Worm (Caenorhabditis elegans): ENCODE measurements around the gene smap-1.

Gene smap-1

DNA sequence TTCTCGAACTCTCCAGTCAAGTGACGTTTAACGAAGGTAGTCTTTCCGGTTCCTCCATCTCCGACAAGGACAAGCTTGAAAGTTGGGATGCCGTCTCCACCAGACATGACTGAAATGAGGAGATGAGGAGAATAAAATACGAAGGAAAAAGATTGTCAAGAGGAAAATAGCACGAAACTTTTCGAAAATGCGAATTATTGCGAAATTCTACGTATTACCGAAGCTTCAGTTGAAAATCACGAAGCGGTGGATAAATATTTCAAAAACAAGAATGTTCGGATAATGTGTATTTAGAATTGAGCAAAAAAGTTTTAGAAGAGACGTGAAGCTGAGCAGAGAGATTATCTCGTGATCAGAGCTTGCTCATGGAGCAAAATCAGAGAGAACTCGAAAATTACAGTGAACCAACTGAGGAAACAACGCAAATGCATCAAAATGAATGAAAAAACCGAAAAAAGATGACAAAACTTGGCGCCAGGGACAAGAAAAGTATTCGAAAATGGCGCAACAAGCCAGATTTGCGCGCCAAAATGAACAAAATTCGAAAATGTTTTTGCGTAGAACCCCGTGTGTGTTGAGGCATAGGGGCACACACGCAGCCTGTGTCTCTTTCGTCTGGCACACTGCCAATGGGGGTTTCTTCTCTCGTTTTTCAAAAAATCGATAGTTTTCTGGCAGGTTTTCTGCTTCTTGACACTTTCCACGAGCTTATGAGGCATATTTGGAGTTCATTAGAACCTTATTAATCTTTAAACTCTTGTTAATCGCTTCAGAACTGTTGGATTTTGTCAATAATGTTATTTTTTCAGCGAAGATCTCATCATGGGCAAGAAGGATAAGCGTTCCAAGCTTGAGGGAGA is 8.3 kb upstream of the smap-1 start, which contains the start of the genes ran-1 and dkc-1 (continued):
- TF ChIP-seq blmp-1 (tag; optimal IDR thresholded peaks at IDR 0.05; ENCODE audit: insufficient read depth) (peak; percentile 35), sma-9 (GFP tag; optimal IDR thresholded peaks at IDR 0.05) (no peak), sma-9 (tag; optimal IDR thresholded peaks at IDR 0.05) (no peak), nhr-129 (tag; optimal IDR thresholded peaks at IDR 0.05) (peak; percentile 79), zag-1 (tag; optimal IDR thresholded peaks at IDR 0.05) (no peak), dmd-4 (tag; optimal IDR thresholded peaks at IDR 0.05) (no peak), ztf-1 (GFP tag; conservative IDR thresholded peaks at IDR 0.05) (no peak), ama-1 (optimal IDR thresholded peaks at IDR 0.05) (no peak), elt-3 (tag; optimal IDR thresholded peaks at IDR 0.05) (no peak), nhr-237 (tag; optimal IDR thresholded peaks at IDR 0.05) (no peak), unc-55 (GFP tag; optimal IDR thresholded peaks at IDR 0.05) (peak; percentile 90), lin-39 (tag; optimal IDR thresholded peaks at IDR 0.05) (no peak), nhr-77 (tag; optimal IDR thresholded peaks at IDR 0.05) (no peak), unc-39 (tag; optimal IDR thresholded peaks at IDR 0.05) (no peak), nhr-6 (tag; optimal IDR thresholded peaks at IDR 0.05) (no peak), crh-2 (tag; optimal IDR thresholded peaks at IDR 0.05) (peak; percentile 78), alr-1 (tag; optimal IDR thresholded peaks at IDR 0.05) (no peak), lin-13 (GFP tag; optimal IDR thresholded peaks at IDR 0.05) (peak; percentile 75), sma-3 (GFP tag; optimal IDR thresholded peaks at IDR 0.05) (peak; percentile 10), nhr-23 (tag; optimal IDR thresholded peaks at IDR 0.05) (no peak), gmeb-1 (tag; optimal IDR thresholded peaks at IDR 0.05) (peak; percentile 67), F13H6.1 (tag; optimal IDR thresholded peaks at IDR 0.05) (peak; percentile 43), ztf-11 (tag; optimal IDR thresholded peaks at IDR 0.05) (no peak), ceh-82 (tag; optimal IDR thresholded peaks at IDR 0.05) (no peak), nhr-11 (tag; optimal IDR thresholded peaks at IDR 0.05) (no peak), Y55F3AM.14 (GFP tag; optimal IDR thresholded peaks at IDR 0.05) (no peak), mbf-1 (tag; optimal IDR thresholded peaks at IDR 0.05) (no peak), skn-1 (tag; optimal IDR thresholded peaks at IDR 0.05) (no peak)

- TF ChIP-seq R02D3.7 (tag; optimal IDR thresholded peaks at IDR 0.05) (no peak), fos-1 (tag; optimal IDR thresholded peaks at IDR 0.05) (no peak), skn-1 (tag; optimal IDR thresholded peaks at IDR 0.05) (no peak), mab-5 (tag; optimal IDR thresholded peaks at IDR 0.05) (no peak), mbf-1 (tag; optimal IDR thresholded peaks at IDR 0.05) (no peak), nhr-237 (tag; optimal IDR thresholded peaks at IDR 0.05) (no peak), aly-2 (tag; optimal IDR thresholded peaks at IDR 0.05) (no peak), sem-4 (tag; optimal IDR thresholded peaks at IDR 0.05) (no peak), Y55F3AM.14 (GFP tag; optimal IDR thresholded peaks at IDR 0.05) (no peak), C34F6.9 (tag; optimal IDR thresholded peaks at IDR 0.05) (no peak), lin-13 (GFP tag; optimal IDR thresholded peaks at IDR 0.05) (no peak), unc-55 (GFP tag; optimal IDR thresholded peaks at IDR 0.05) (no peak), unc-39 (tag; optimal IDR thresholded peaks at IDR 0.05) (no peak), alr-1 (tag; optimal IDR thresholded peaks at IDR 0.05) (no peak), blmp-1 (tag; optimal IDR thresholded peaks at IDR 0.05; ENCODE audit: insufficient read depth) (no peak), nhr-25 (tag; optimal IDR thresholded peaks at IDR 0.05) (no peak), ama-1 (optimal IDR thresholded peaks at IDR 0.05) (no peak), F13H6.1 (tag; optimal IDR thresholded peaks at IDR 0.05) (no peak), nhr-23 (tag; optimal IDR thresholded peaks at IDR 0.05) (no peak)
Observed at ce11 chrIII:10746406-10746807, 6.8 kb upstream of the smap-1 start.

- TF ChIP-seq nhr-10 (tag; optimal IDR thresholded peaks at IDR 0.05) (no peak), ztf-4 (tag; optimal IDR thresholded peaks at IDR 0.05) (no peak), F13H6.1 (tag; optimal IDR thresholded peaks at IDR 0.05) (peak; percentile 79), nhr-129 (tag; optimal IDR thresholded peaks at IDR 0.05) (peak; percentile 59), gmeb-1 (tag; optimal IDR thresholded peaks at IDR 0.05) (peak; percentile 82), nhr-23 (tag; optimal IDR thresholded peaks at IDR 0.05) (no peak), alr-1 (tag; optimal IDR thresholded peaks at IDR 0.05) (no peak), sem-4 (tag; optimal IDR thresholded peaks at IDR 0.05) (peak; percentile 54), unc-62 (GFP tag; optimal IDR thresholded peaks at IDR 0.05) (no peak), unc-55 (GFP tag; optimal IDR thresholded peaks at IDR 0.05) (peak; percentile 83), snpc-4 (tag; optimal IDR thresholded peaks at IDR 0.05) (peak; percentile 20), nhr-25 (tag; optimal IDR thresholded peaks at IDR 0.05) (peak; percentile 66), fos-1 (tag; optimal IDR thresholded peaks at IDR 0.05) (peak; percentile 100), nhr-77 (tag; optimal IDR thresholded peaks at IDR 0.05) (no peak), egl-27 (tag; optimal IDR thresholded peaks at IDR 0.05) (peak; percentile 17), dmd-4 (tag; optimal IDR thresholded peaks at IDR 0.05) (no peak), sma-9 (GFP tag; optimal IDR thresholded peaks at IDR 0.05) (peak; percentile 65), sma-9 (tag; optimal IDR thresholded peaks at IDR 0.05) (no peak), nhr-6 (tag; optimal IDR thresholded peaks at IDR 0.05) (no peak), nhr-21 (tag; optimal IDR thresholded peaks at IDR 0.05) (peak; percentile 48), R02D3.7 (tag; optimal IDR thresholded peaks at IDR 0.05) (no peak), zag-1 (tag; optimal IDR thresholded peaks at IDR 0.05) (peak; percentile 34), lin-13 (GFP tag; optimal IDR thresholded peaks at IDR 0.05) (peak; percentile 80), lsy-2 (tag; optimal IDR thresholded peaks at IDR 0.05) (peak in 1 of 2 experiments; percentile 82), skn-1 (tag; optimal IDR thresholded peaks at IDR 0.05) (peak; percentile 54), nhr-12 (tag; optimal IDR thresholded peaks at IDR 0.05) (no peak), crh-2 (tag; optimal IDR thresholded peaks at IDR 0.05) (peak; percentile 97), mdl-1 (tag; optimal IDR thresholded peaks at IDR 0.05) (peak in 1 of 2 experiments; percentile 72), elt-3 (tag; optimal IDR thresholded peaks at IDR 0.05) (no peak), lin-11 (tag; optimal IDR thresholded peaks at IDR 0.05) (peak; percentile 43), sma-3 (GFP tag; optimal IDR thresholded peaks at IDR 0.05) (peak; percentile 90)
Observed at ce11 chrIII:10742382-10742860, 2.8 kb upstream of the smap-1 start, which contains the start of the genes tbb-1 and rib-2. Gene tbb-1 (minus strand): TSS chrIII:10742432. Gene rib-2 (plus strand): TSS chrIII:10742810.
